Worm (Caenorhabditis elegans) whole organism, L2 larva: Measurements from ENCODE around the gene prkl-1.

ENCODE experiments used
- F13H6.1 ChIP-seq: sonication (generic microtip); optimal IDR thresholded peaks from 2 replicates; lab custom pipeline; 2016; ENCODE audit warnings: missing genetic modification characterization, missing compliant biosample characterization
- R02D3.7 ChIP-seq: fragments of 150-350 bp; optimal IDR thresholded peaks from 2 replicates; lab custom pipeline; 2014; ENCODE audit warnings: missing biosample characterization, missing genetic modification characterization
- Y55F3AM.14 ChIP-seq: fragments of 200-800 bp; sonication (Bioruptor generic); optimal IDR thresholded peaks from 2 replicates; lab custom pipeline; 2018; ENCODE audit warnings: mild to moderate bottlenecking, missing genetic modification characterization, missing compliant biosample characterization
- ZK546.5 ChIP-seq: sonication (generic microtip); optimal IDR thresholded peaks from 2 replicates; lab custom pipeline; 2017; ENCODE audit warnings: missing biosample characterization, missing genetic modification characterization
- aly-2 ChIP-seq: fragments of 150-350 bp; optimal IDR thresholded peaks from 2 replicates; lab custom pipeline; 2014; ENCODE audit warnings: missing biosample characterization, missing genetic modification characterization
- ama-1 ChIP-seq: fragments of 150-350 bp; optimal IDR thresholded peaks from 2 replicates; lab custom pipeline; 2018; ENCODE audit warnings: inconsistent platforms
- ceh-16 ChIP-seq: fragments of 150-350 bp; optimal IDR thresholded peaks from 2 replicates; lab custom pipeline; 2014; ENCODE audit warnings: missing biosample characterization, missing genetic modification characterization
- ceh-82 ChIP-seq: fragments of 150-350 bp; optimal IDR thresholded peaks from 2 replicates; lab custom pipeline; 2014; ENCODE audit warnings: missing biosample characterization, missing genetic modification characterization
- crh-2 ChIP-seq: sonication (generic microtip); optimal IDR thresholded peaks from 2 replicates; lab custom pipeline; 2017; ENCODE audit warnings: missing biosample characterization, missing genetic modification characterization
- egl-27 ChIP-seq: sonication (generic microtip); optimal IDR thresholded peaks from 3 replicates; lab custom pipeline; 2017; ENCODE audit warnings: missing biosample characterization, missing genetic modification reagents, missing genetic modification characterization
- elt-1 ChIP-seq: fragments of 150-350 bp; optimal IDR thresholded peaks from 2 replicates; lab custom pipeline; 2014; ENCODE audit warnings: missing biosample characterization, missing genetic modification characterization
- elt-3 ChIP-seq: sonication (generic microtip); optimal IDR thresholded peaks from 2 replicates; lab custom pipeline; 2017; ENCODE audit warnings: missing biosample characterization, missing genetic modification characterization
- gmeb-1 ChIP-seq: fragments of 150-350 bp; optimal IDR thresholded peaks from 2 replicates; lab custom pipeline; 2014; ENCODE audit warnings: missing biosample characterization, missing genetic modification characterization
- lin-11 ChIP-seq: fragments of 150-350 bp; sonication (generic microtip); optimal IDR thresholded peaks from 2 replicates; lab custom pipeline; 2014; ENCODE audit warnings: missing biosample characterization, missing genetic modification characterization, inconsistent platforms, mixed read lengths
- lin-39 ChIP-seq: fragments of 150-350 bp; optimal IDR thresholded peaks from 2 replicates; lab custom pipeline; 2014; ENCODE audit warnings: missing biosample characterization, missing genetic modification reagents, missing genetic modification characterization
- lsy-2 ChIP-seq, 2 experiments: fragments of 150-350 bp in 1 of 2; sonication (generic microtip) in 1 of 2; optimal IDR thresholded peaks; 2 replicates each; lab custom pipeline; 2014 to 2017; ENCODE audit warnings: missing biosample characterization in 2 of 2, missing genetic modification characterization in 2 of 2
- mab-5 ChIP-seq: fragments of 150-350 bp; optimal IDR thresholded peaks from 2 replicates; lab custom pipeline; 2014; ENCODE audit warnings: missing biosample characterization, missing genetic modification characterization
- mbf-1 ChIP-seq: sonication (generic microtip); optimal IDR thresholded peaks from 2 replicates; lab custom pipeline; 2017; ENCODE audit warnings: missing biosample characterization, missing genetic modification characterization
- nhr-10 ChIP-seq: sonication (generic microtip); optimal IDR thresholded peaks from 2 replicates; lab custom pipeline; 2017; ENCODE audit warnings: missing biosample characterization, missing genetic modification characterization
- nhr-11 ChIP-seq: fragments of 150-350 bp; optimal IDR thresholded peaks from 2 replicates; lab custom pipeline; 2014; ENCODE audit warnings: missing biosample characterization, missing genetic modification characterization
- nhr-12 ChIP-seq: fragments of 150-350 bp; optimal IDR thresholded peaks from 2 replicates; lab custom pipeline; 2014; ENCODE audit warnings: missing biosample characterization, missing genetic modification characterization
- nhr-129 ChIP-seq: fragments of 150-350 bp; optimal IDR thresholded peaks from 2 replicates; lab custom pipeline; 2014; ENCODE audit warnings: missing biosample characterization, missing genetic modification characterization
- nhr-21 ChIP-seq: fragments of 150-350 bp; optimal IDR thresholded peaks from 2 replicates; lab custom pipeline; 2014; ENCODE audit warnings: missing biosample characterization, missing genetic modification characterization
- nhr-23 ChIP-seq: fragments of 150-350 bp; optimal IDR thresholded peaks from 2 replicates; lab custom pipeline; 2014; ENCODE audit warnings: missing biosample characterization, missing genetic modification reagents, missing genetic modification characterization
- nhr-237 ChIP-seq: fragments of 150-350 bp; optimal IDR thresholded peaks from 2 replicates; lab custom pipeline; 2014; ENCODE audit warnings: missing biosample characterization, missing genetic modification characterization
- nhr-25 ChIP-seq: fragments of 150-350 bp; sonication (generic microtip); optimal IDR thresholded peaks from 3 replicates; lab custom pipeline; 2014; ENCODE audit warnings: missing biosample characterization, missing genetic modification characterization
- nhr-6 ChIP-seq: fragments of 150-350 bp; optimal IDR thresholded peaks from 2 replicates; lab custom pipeline; 2014; ENCODE audit warnings: missing biosample characterization, missing genetic modification characterization
- nhr-77 ChIP-seq: fragments of 150-350 bp; optimal IDR thresholded peaks from 2 replicates; lab custom pipeline; 2014; ENCODE audit warnings: missing biosample characterization, missing genetic modification characterization
- peb-1 ChIP-seq: fragments of 150-350 bp; optimal IDR thresholded peaks from 2 replicates; lab custom pipeline; 2014; ENCODE audit warnings: missing biosample characterization, missing genetic modification characterization
- skn-1 ChIP-seq: sonication (generic microtip); optimal IDR thresholded peaks from 2 replicates; lab custom pipeline; 2017; ENCODE audit warnings: missing biosample characterization, missing genetic modification characterization
- sma-3 ChIP-seq: sonication (generic microtip); optimal IDR thresholded peaks from 2 replicates; lab custom pipeline; 2016; ENCODE audit warnings: missing genetic modification reagents, missing genetic modification characterization, missing compliant biosample characterization
- sma-9 ChIP-seq, 2 experiments: fragments of 150-350 bp in 1 of 2; sonication (generic microtip) in 1 of 2; optimal IDR thresholded peaks; 2 replicates each; lab custom pipeline; 2014 to 2016; ENCODE audit warnings: missing genetic modification characterization in 2 of 2, mild to moderate bottlenecking in 1 of 2, missing biosample characterization in 1 of 2, missing compliant biosample characterization in 1 of 2, missing genetic modification reagents in 1 of 2, moderate library complexity in 1 of 2
- snpc-4 ChIP-seq: fragments of 150-350 bp; optimal IDR thresholded peaks from 2 replicates; lab custom pipeline; 2014; ENCODE audit warnings: missing biosample characterization, missing genetic modification characterization
- unc-39 ChIP-seq: fragments of 150-350 bp; optimal IDR thresholded peaks from 2 replicates; lab custom pipeline; 2014; ENCODE audit warnings: missing biosample characterization, missing genetic modification characterization
- unc-55 ChIP-seq: fragments of 150-350 bp; sonication (generic microtip); optimal IDR thresholded peaks from 3 replicates; lab custom pipeline; 2014; ENCODE audit warnings: missing biosample characterization, missing genetic modification reagents, missing genetic modification characterization
- unc-62 ChIP-seq: fragments of 150-350 bp; optimal IDR thresholded peaks from 2 replicates; lab custom pipeline; 2014; ENCODE audit warnings: missing biosample characterization, missing genetic modification reagents, missing genetic modification characterization
- zag-1 ChIP-seq: fragments of 150-350 bp; optimal IDR thresholded peaks from 2 replicates; lab custom pipeline; 2014; ENCODE audit warnings: missing biosample characterization, missing genetic modification characterization
- ztf-11 ChIP-seq: sonication (generic microtip); optimal IDR thresholded peaks from 2 replicates; lab custom pipeline; 2017; ENCODE audit warnings: missing biosample characterization, missing genetic modification characterization
- ztf-4 ChIP-seq: fragments of 150-350 bp; optimal IDR thresholded peaks from 2 replicates; lab custom pipeline; 2014; ENCODE audit warnings: missing biosample characterization, missing genetic modification characterization

prkl-1 gene

DNA sequence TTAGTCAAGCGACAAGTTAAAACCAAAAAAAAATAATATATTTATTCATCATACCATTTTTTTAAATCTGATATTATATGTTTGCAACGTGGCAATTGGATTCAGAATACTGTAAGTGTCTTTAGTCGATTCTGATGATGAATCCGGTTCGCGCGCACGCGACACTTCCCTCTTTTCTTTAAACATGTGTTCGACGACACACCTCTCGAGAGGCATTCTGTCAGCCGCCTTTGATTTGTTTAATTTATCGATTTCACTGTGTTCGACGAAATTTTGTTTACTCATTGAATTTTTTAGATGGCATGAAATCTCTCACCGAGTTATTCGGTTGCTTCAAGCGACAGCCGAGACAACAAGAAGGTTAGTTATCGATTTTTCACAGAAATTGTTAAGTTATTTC lies 25.0 kb upstream of the prkl-1 start, which contains the start of gene trxr-1:
Gene trxr-1 (plus strand): TSS at position 227 of the 400 bp plus-strand sequence.
- TF ChIP-seq nhr-25 (tag; lab: Kevin White, UChicago) (no peak), ceh-82 (tag; lab: Kevin White, UChicago) (no peak), nhr-77 (no peak), unc-55 (no peak), R02D3.7 (tag; lab: Kevin White, UChicago) (no peak)

DNA sequence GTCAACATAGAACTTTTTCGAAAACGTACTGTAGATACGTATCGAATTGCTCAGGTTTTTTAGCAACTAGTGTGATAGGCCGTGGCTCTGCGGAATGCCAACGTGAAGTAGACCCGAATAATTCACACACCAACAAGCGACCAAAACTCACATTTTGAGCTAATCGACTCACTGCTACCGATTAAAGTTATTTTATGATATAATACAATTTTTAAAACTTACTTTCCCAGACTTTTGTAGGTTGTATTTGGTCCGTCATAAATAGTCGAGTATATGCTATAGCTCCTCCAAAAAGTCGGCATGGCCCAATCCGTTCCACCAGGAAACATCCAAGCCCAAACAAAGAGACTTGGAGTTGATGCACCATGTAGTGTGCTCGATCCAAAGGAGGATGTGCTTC lies 24.1 kb upstream of the prkl-1 start, which contains the start of gene C25A8.1:
Gene C25A8.1 (plus strand): TSS at position 301 of the 400 bp plus-strand sequence.
- TF ChIP-seq ZK546.5 (tag; lab: Kevin White, UChicago) (no peak), ztf-4 (tag; lab: Kevin White, UChicago) (no peak), aly-2 (tag; lab: Kevin White, UChicago) (no peak), unc-39 (tag; lab: Kevin White, UChicago) (no peak), nhr-237 (tag; lab: Kevin White, UChicago) (no peak), R02D3.7 (tag; lab: Kevin White, UChicago) (no peak), nhr-11 (tag; lab: Kevin White, UChicago) (no peak), nhr-77 (no peak), elt-1 (tag; lab: Kevin White, UChicago) (no peak), nhr-21 (no peak), elt-3 (tag; lab: Kevin White, UChicago) (no peak), nhr-129 (no peak)

DNA sequence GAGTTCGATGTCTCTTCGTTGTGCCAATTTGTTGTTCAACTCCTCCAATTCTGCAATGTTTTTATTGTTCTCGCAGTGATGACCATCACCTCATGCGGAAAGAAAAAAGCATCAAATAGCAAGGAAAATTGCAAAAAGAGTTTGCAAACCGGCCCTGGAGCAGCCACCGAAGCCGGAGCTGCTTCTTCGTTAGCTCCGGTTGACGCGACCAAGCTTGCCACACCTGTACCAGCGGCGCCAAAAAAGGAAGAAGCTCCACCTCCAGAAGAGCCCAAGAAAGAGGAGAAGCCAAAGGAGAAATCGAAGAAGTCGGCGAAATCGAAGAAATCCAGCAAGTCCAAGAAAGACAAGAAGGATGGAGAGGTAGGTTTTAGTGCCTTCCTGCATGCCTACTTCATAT lies 23.5 kb upstream of the prkl-1 start:
- no peak for TF ChIP-seq gmeb-1
- TF ChIP-seq aly-2 (tag; lab: Kevin White, UChicago): no peak
- no peak for TF ChIP-seq ceh-16 (tag; lab: Kevin White, UChicago)
- no peak for TF ChIP-seq nhr-129
- no peak for TF ChIP-seq egl-27 (tag; lab: Kevin White, UChicago)
- no peak for TF ChIP-seq mab-5 (tag; lab: Kevin White, UChicago)
- no peak for TF ChIP-seq nhr-23

DNA sequence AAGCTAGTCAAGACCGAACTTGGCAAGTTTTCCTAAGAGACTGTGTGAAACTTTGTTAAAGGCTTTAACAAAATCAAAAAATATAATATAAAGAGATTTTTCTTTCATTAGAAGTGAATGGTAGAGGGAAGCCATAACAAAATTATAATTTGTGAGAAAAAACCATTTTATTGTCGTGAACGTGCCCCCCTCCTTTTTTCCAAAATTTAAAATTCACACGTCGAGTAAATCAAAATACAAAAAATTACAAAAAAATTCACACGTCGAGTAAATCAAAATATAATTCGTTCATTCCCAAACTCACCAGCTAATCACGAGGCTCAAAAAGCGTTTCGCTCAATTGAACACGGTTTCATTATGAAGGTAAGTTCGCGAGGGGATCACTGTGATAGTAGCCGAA lies 22.8 kb upstream of the prkl-1 start, which contains the start of gene C25A8.2:
Gene C25A8.2 (plus strand): TSS at position 301 of the 400 bp plus-strand sequence.
- TF ChIP-seq nhr-77: no peak
- no peak for TF ChIP-seq unc-62
- TF ChIP-seq lsy-2 (tag; optimal IDR thresholded peaks at IDR 0.05; lab: Kevin White, UChicago): no peak
- TF ChIP-seq ZK546.5 (tag; lab: Kevin White, UChicago): no peak
- TF ChIP-seq lin-11 (tag; lab: Kevin White, UChicago): no peak

DNA sequence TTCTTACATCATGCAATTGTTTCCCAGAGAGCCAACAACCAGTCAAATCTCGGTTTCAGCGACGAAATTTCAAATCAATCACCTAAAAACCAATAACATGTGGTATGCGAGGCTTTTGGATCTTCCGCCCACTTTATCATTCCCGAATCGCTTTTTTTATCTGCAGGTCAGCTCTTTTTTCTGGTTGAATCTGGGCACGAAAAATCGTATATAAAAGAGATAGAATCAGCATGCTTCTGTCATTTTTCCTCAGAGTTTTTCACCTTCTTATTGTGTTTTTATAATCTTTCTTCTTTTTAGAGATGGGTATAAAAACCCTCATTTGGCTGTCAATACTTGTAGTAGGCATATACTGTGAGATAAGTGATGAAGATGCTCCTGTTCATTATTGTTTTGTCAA lies 16.6 kb upstream of the prkl-1 start, which contains the start of gene cht-3:
Gene cht-3 (plus strand): TSS at position 301 of the 400 bp plus-strand sequence.
- TF ChIP-seq egl-27 (tag; lab: Kevin White, UChicago) (no peak), lsy-2 (tag; optimal IDR thresholded peaks at IDR 0.05; lab: Kevin White, UChicago) (no peak), nhr-25 (tag; lab: Kevin White, UChicago) (no peak), ztf-4 (tag; lab: Kevin White, UChicago) (no peak), lin-39 (tag; lab: Kevin White, UChicago) (no peak), nhr-12 (no peak), peb-1 (no peak), unc-62 (no peak), crh-2 (tag; lab: Kevin White, UChicago) (no peak), nhr-129 (no peak), ZK546.5 (tag; lab: Kevin White, UChicago) (no peak), nhr-11 (tag; lab: Kevin White, UChicago) (no peak), nhr-237 (tag; lab: Kevin White, UChicago) (no peak), nhr-77 (no peak), mbf-1 (tag; lab: Kevin White, UChicago) (no peak), sma-3 (no peak), ama-1 (lab: Kevin White, UChicago) (no peak), nhr-6 (no peak)
- TF ChIP-seq, all 48 proteins: peak for 0

DNA sequence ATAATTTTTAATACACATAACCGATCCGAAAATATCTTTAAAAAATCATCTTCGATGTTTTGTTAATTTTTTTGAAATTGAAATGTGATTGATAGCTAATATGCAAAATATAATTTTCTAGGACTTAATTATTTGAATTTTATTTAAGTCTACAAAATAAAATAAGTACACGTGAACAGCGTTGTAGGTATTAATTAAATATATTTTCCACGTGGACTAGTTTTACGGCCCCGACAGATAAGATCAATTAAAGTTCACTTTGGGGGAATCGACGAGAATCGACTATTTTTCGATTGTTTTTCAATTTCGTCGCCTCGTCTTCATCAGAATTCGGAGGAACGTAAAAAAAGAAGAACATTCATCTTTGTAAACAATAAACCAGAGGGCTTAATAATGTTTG lies 12.5 kb upstream of the prkl-1 start, which contains the start of gene C25A8.5:
Gene C25A8.5 (plus strand): TSS at position 301 of the 400 bp plus-strand sequence.
- TF ChIP-seq nhr-23: no peak
- no peak for TF ChIP-seq ceh-16 (tag; lab: Kevin White, UChicago)
- no peak for TF ChIP-seq sma-9 (GFP tag; optimal IDR thresholded peaks at IDR 0.05; lab: Kevin White, UChicago)
- TF ChIP-seq sma-9 (tag; optimal IDR thresholded peaks at IDR 0.05; lab: Kevin White, UChicago): no peak
- TF ChIP-seq sma-3: no peak
- no peak for TF ChIP-seq ceh-82 (tag; lab: Kevin White, UChicago)
- TF ChIP-seq zag-1 (tag; lab: Kevin White, UChicago): no peak
- TF ChIP-seq F13H6.1 (tag; lab: Kevin White, UChicago): no peak
- TF ChIP-seq egl-27 (tag; lab: Kevin White, UChicago): no peak
- no peak for TF ChIP-seq snpc-4
- TF ChIP-seq Y55F3AM.14: no peak
- no peak for TF ChIP-seq ztf-11 (tag; lab: Kevin White, UChicago)
- no peak for TF ChIP-seq mab-5 (tag; lab: Kevin White, UChicago)
- TF ChIP-seq nhr-6: no peak
- no peak for TF ChIP-seq nhr-10 (tag; lab: Kevin White, UChicago)
- no peak for TF ChIP-seq nhr-237 (tag; lab: Kevin White, UChicago)
- no peak for TF ChIP-seq aly-2 (tag; lab: Kevin White, UChicago)
- no peak for TF ChIP-seq lsy-2 (tag; optimal IDR thresholded peaks at IDR 0.05; lab: Kevin White, UChicago)
- no peak for TF ChIP-seq nhr-11 (tag; lab: Kevin White, UChicago)
- TF ChIP-seq skn-1 (tag; lab: Kevin White, UChicago): no peak
- TF ChIP-seq, all 48 proteins: peak for 0
